Fruit fly (Drosophila melanogaster) whole organism: ENCODE data around the gene CG13640.

Experiments
- CG8478 ChIP-seq: fragments of >200 bp; optimal IDR thresholded peaks from 2 replicates; lab custom pipeline; 2018; ENCODE audit warnings: inconsistent platforms
- Dll ChIP-seq: fragments of >200 bp; optimal IDR thresholded peaks from 2 replicates; lab custom pipeline; 2017
- EcR ChIP-seq, 2 experiments: fragments of >200 bp; optimal IDR thresholded peaks; 2 replicates each; lab custom pipeline; 2017; ENCODE audit warnings: missing biosample characterization in 2 of 2, missing genetic modification characterization in 2 of 2, missing genetic modification reagents in 2 of 2
- pan ChIP-seq: fragments of >200 bp; optimal IDR thresholded peaks from 2 replicates; lab custom pipeline; 2017
- psq ChIP-seq: fragments of >200 bp; optimal IDR thresholded peaks from 2 replicates; lab custom pipeline; 2017
- usp ChIP-seq: fragments of >200 bp; optimal IDR thresholded peaks from 2 replicates; lab custom pipeline; 2017; ENCODE audit warnings: missing biosample characterization, missing genetic modification characterization, mixed read lengths

DNA sequence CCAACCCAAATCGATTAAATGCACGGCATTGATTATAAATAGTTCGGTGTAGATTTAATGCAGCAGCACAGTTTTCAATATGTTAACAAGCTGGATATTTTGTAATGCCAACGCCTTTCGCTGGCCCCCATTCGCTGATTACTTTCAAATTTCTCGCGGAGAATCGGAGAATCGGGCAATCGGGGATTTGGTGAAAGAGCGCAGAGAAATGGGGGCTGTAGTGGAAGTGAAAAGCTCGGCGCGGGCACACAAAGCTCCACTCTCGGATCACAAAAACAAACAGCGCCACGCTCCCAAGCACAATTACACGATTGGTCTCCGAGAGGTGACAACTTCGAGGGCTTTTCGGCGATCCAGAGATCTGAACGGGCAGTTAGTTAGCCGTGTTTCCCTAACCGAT is 20.3 kb downstream of the CG13640 start, which contains the start of gene Esp:
- TF ChIP-seq pan (lab: Kevin White, UChicago), result no peak
- TF ChIP-seq usp (GFP tag; lab: Kevin White, UChicago), result no peak
- TF ChIP-seq EcR (GFP tag; optimal IDR thresholded peaks at IDR 0.05; lab: Kevin White, UChicago), result no peak
- no peak for TF ChIP-seq Dll (lab: Kevin White, UChicago)
- TF ChIP-seq CG8478 (lab: Kevin White, UChicago), result no peak
- TF ChIP-seq psq (lab: Kevin White, UChicago), result no peak
